Worm (Caenorhabditis elegans) whole organism, L2 larva: Measurements from ENCODE around the gene Y32F6B.1.

ENCODE experiments used
- C34F6.9 ChIP-seq: fragments of 150-350 bp; optimal IDR thresholded peaks from 2 replicates; lab custom pipeline; 2014; ENCODE audit warnings: missing biosample characterization, missing genetic modification characterization
- F13H6.1 ChIP-seq: sonication (generic microtip); optimal IDR thresholded peaks from 2 replicates; lab custom pipeline; 2016; ENCODE audit warnings: missing genetic modification characterization, missing compliant biosample characterization
- R02D3.7 ChIP-seq: fragments of 150-350 bp; optimal IDR thresholded peaks from 2 replicates; lab custom pipeline; 2014; ENCODE audit warnings: missing biosample characterization, missing genetic modification characterization
- Y55F3AM.14 ChIP-seq: fragments of 200-800 bp; sonication (Bioruptor generic); optimal IDR thresholded peaks from 2 replicates; lab custom pipeline; 2018; ENCODE audit warnings: mild to moderate bottlenecking, missing genetic modification characterization, missing compliant biosample characterization
- alr-1 ChIP-seq: fragments of 150-350 bp; optimal IDR thresholded peaks from 2 replicates; lab custom pipeline; 2014; ENCODE audit warnings: missing biosample characterization, missing genetic modification characterization
- aly-2 ChIP-seq: fragments of 150-350 bp; optimal IDR thresholded peaks from 2 replicates; lab custom pipeline; 2014; ENCODE audit warnings: missing biosample characterization, missing genetic modification characterization
- ama-1 ChIP-seq: fragments of 150-350 bp; optimal IDR thresholded peaks from 2 replicates; lab custom pipeline; 2018; ENCODE audit warnings: inconsistent platforms
- ceh-16 ChIP-seq: fragments of 150-350 bp; optimal IDR thresholded peaks from 2 replicates; lab custom pipeline; 2014; ENCODE audit warnings: missing biosample characterization, missing genetic modification characterization
- ceh-82 ChIP-seq: fragments of 150-350 bp; optimal IDR thresholded peaks from 2 replicates; lab custom pipeline; 2014; ENCODE audit warnings: missing biosample characterization, missing genetic modification characterization
- crh-2 ChIP-seq: sonication (generic microtip); optimal IDR thresholded peaks from 2 replicates; lab custom pipeline; 2017; ENCODE audit warnings: missing biosample characterization, missing genetic modification characterization
- dmd-4 ChIP-seq: sonication (generic microtip); optimal IDR thresholded peaks from 2 replicates; lab custom pipeline; 2017; ENCODE audit warnings: missing biosample characterization, missing genetic modification characterization
- egl-27 ChIP-seq: sonication (generic microtip); optimal IDR thresholded peaks from 3 replicates; lab custom pipeline; 2017; ENCODE audit warnings: missing biosample characterization, missing genetic modification reagents, missing genetic modification characterization
- elt-1 ChIP-seq: fragments of 150-350 bp; optimal IDR thresholded peaks from 2 replicates; lab custom pipeline; 2014; ENCODE audit warnings: missing biosample characterization, missing genetic modification characterization
- elt-3 ChIP-seq: sonication (generic microtip); optimal IDR thresholded peaks from 2 replicates; lab custom pipeline; 2017; ENCODE audit warnings: missing biosample characterization, missing genetic modification characterization
- fos-1 ChIP-seq: fragments of 150-350 bp; optimal IDR thresholded peaks from 2 replicates; lab custom pipeline; 2014; ENCODE audit warnings: missing biosample characterization, missing genetic modification characterization
- gmeb-1 ChIP-seq: fragments of 150-350 bp; optimal IDR thresholded peaks from 2 replicates; lab custom pipeline; 2014; ENCODE audit warnings: missing biosample characterization, missing genetic modification characterization
- lin-13 ChIP-seq: fragments of 150-350 bp; optimal IDR thresholded peaks from 2 replicates; lab custom pipeline; 2014; ENCODE audit warnings: missing biosample characterization, missing genetic modification reagents, missing genetic modification characterization
- lin-39 ChIP-seq: fragments of 150-350 bp; optimal IDR thresholded peaks from 2 replicates; lab custom pipeline; 2014; ENCODE audit warnings: missing biosample characterization, missing genetic modification reagents, missing genetic modification characterization
- lsy-2 ChIP-seq, 2 experiments: fragments of 150-350 bp in 1 of 2; sonication (generic microtip) in 1 of 2; optimal IDR thresholded peaks; 2 replicates each; lab custom pipeline; 2014 to 2017; ENCODE audit warnings: missing biosample characterization in 2 of 2, missing genetic modification characterization in 2 of 2
- mab-5 ChIP-seq: fragments of 150-350 bp; optimal IDR thresholded peaks from 2 replicates; lab custom pipeline; 2014; ENCODE audit warnings: missing biosample characterization, missing genetic modification characterization
- mbf-1 ChIP-seq: sonication (generic microtip); optimal IDR thresholded peaks from 2 replicates; lab custom pipeline; 2017; ENCODE audit warnings: missing biosample characterization, missing genetic modification characterization
- mdl-1 ChIP-seq, 2 experiments: fragments of 150-350 bp in 1 of 2; sonication (generic microtip) in 1 of 2; optimal IDR thresholded peaks; 2 replicates each; lab custom pipeline; 2017; ENCODE audit warnings: missing biosample characterization in 2 of 2, missing genetic modification characterization in 2 of 2
- nhr-11 ChIP-seq: fragments of 150-350 bp; optimal IDR thresholded peaks from 2 replicates; lab custom pipeline; 2014; ENCODE audit warnings: missing biosample characterization, missing genetic modification characterization
- nhr-12 ChIP-seq: fragments of 150-350 bp; optimal IDR thresholded peaks from 2 replicates; lab custom pipeline; 2014; ENCODE audit warnings: missing biosample characterization, missing genetic modification characterization
- nhr-129 ChIP-seq: fragments of 150-350 bp; optimal IDR thresholded peaks from 2 replicates; lab custom pipeline; 2014; ENCODE audit warnings: missing biosample characterization, missing genetic modification characterization
- nhr-21 ChIP-seq: fragments of 150-350 bp; optimal IDR thresholded peaks from 2 replicates; lab custom pipeline; 2014; ENCODE audit warnings: missing biosample characterization, missing genetic modification characterization
- nhr-237 ChIP-seq: fragments of 150-350 bp; optimal IDR thresholded peaks from 2 replicates; lab custom pipeline; 2014; ENCODE audit warnings: missing biosample characterization, missing genetic modification characterization
- nhr-25 ChIP-seq: fragments of 150-350 bp; sonication (generic microtip); optimal IDR thresholded peaks from 3 replicates; lab custom pipeline; 2014; ENCODE audit warnings: missing biosample characterization, missing genetic modification characterization
- nhr-77 ChIP-seq: fragments of 150-350 bp; optimal IDR thresholded peaks from 2 replicates; lab custom pipeline; 2014; ENCODE audit warnings: missing biosample characterization, missing genetic modification characterization
- peb-1 ChIP-seq: fragments of 150-350 bp; optimal IDR thresholded peaks from 2 replicates; lab custom pipeline; 2014; ENCODE audit warnings: missing biosample characterization, missing genetic modification characterization
- sem-4 ChIP-seq: fragments of 150-350 bp; optimal IDR thresholded peaks from 2 replicates; lab custom pipeline; 2014; ENCODE audit warnings: missing biosample characterization, missing genetic modification reagents, missing genetic modification characterization
- skn-1 ChIP-seq: sonication (generic microtip); optimal IDR thresholded peaks from 2 replicates; lab custom pipeline; 2017; ENCODE audit warnings: missing biosample characterization, missing genetic modification characterization
- sma-3 ChIP-seq: sonication (generic microtip); optimal IDR thresholded peaks from 2 replicates; lab custom pipeline; 2016; ENCODE audit warnings: missing genetic modification reagents, missing genetic modification characterization, missing compliant biosample characterization
- sma-9 ChIP-seq, 2 experiments: fragments of 150-350 bp in 1 of 2; sonication (generic microtip) in 1 of 2; optimal IDR thresholded peaks; 2 replicates each; lab custom pipeline; 2014 to 2016; ENCODE audit warnings: missing genetic modification characterization in 2 of 2, mild to moderate bottlenecking in 1 of 2, missing biosample characterization in 1 of 2, missing compliant biosample characterization in 1 of 2, missing genetic modification reagents in 1 of 2, moderate library complexity in 1 of 2
- snpc-4 ChIP-seq: fragments of 150-350 bp; optimal IDR thresholded peaks from 2 replicates; lab custom pipeline; 2014; ENCODE audit warnings: missing biosample characterization, missing genetic modification characterization
- unc-39 ChIP-seq: fragments of 150-350 bp; optimal IDR thresholded peaks from 2 replicates; lab custom pipeline; 2014; ENCODE audit warnings: missing biosample characterization, missing genetic modification characterization
- unc-55 ChIP-seq: fragments of 150-350 bp; sonication (generic microtip); optimal IDR thresholded peaks from 3 replicates; lab custom pipeline; 2014; ENCODE audit warnings: missing biosample characterization, missing genetic modification reagents, missing genetic modification characterization
- unc-62 ChIP-seq: fragments of 150-350 bp; optimal IDR thresholded peaks from 2 replicates; lab custom pipeline; 2014; ENCODE audit warnings: missing biosample characterization, missing genetic modification reagents, missing genetic modification characterization
- zag-1 ChIP-seq: fragments of 150-350 bp; optimal IDR thresholded peaks from 2 replicates; lab custom pipeline; 2014; ENCODE audit warnings: missing biosample characterization, missing genetic modification characterization
- ztf-1 ChIP-seq: fragments of 200-800 bp; sonication (Bioruptor generic); conservative IDR thresholded peaks from 2 replicates; pipeline ENCODE4 v1.3.6; 2022; ENCODE audit warnings: missing genetic modification characterization, missing compliant biosample characterization
- ztf-11 ChIP-seq: sonication (generic microtip); optimal IDR thresholded peaks from 2 replicates; lab custom pipeline; 2017; ENCODE audit warnings: missing biosample characterization, missing genetic modification characterization
- ztf-4 ChIP-seq: fragments of 150-350 bp; optimal IDR thresholded peaks from 2 replicates; lab custom pipeline; 2014; ENCODE audit warnings: missing biosample characterization, missing genetic modification characterization

The Y32F6B.1 gene

DNA sequence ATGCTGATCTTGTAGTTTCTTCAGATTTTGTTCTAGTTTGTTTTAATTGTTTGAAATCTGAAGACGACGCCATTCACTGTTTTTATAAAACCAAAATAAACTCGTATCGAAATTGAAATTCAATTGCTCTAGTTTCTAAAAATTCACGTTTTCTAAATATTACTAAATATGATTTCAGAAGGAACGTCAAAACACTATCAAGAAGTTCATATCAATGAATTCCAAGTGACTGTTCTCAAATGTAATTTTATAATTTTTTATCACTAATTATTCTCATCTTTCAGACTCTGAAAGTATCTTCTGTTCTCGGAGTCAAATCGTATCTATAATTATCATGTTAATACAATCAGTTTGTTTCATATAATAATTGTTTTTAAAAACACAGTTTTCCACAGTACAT lies 43.8 kb downstream of the Y32F6B.1 start, which contains the start of gene snf-10:
TSS of gene snf-10 (minus strand) at position 101 of the 400 bp plus-strand sequence.
- TF ChIP-seq mbf-1: no peak
- no peak for TF ChIP-seq peb-1 (tag; lab: Kevin White, UChicago)
- no peak for TF ChIP-seq gmeb-1 (tag; lab: Kevin White, UChicago)
- no peak for TF ChIP-seq nhr-237 (tag; lab: Kevin White, UChicago)
- TF ChIP-seq C34F6.9 (tag; lab: Kevin White, UChicago): no peak
- no peak for TF ChIP-seq crh-2
- TF ChIP-seq Y55F3AM.14 (GFP tag; lab: Kevin White, UChicago): no peak
- no peak for TF ChIP-seq unc-62 (GFP tag; lab: Kevin White, UChicago)
- TF ChIP-seq ceh-82 (tag; lab: Kevin White, UChicago): no peak
- TF ChIP-seq, all 48 proteins: peak for 0

- TF ChIP-seq unc-62 (GFP tag; lab: Kevin White, UChicago) (no peak), sem-4 (tag; lab: Kevin White, UChicago) (no peak), ztf-4 (tag; lab: Kevin White, UChicago) (no peak), aly-2 (no peak), nhr-11 (tag; lab: Kevin White, UChicago) (no peak), ama-1 (lab: Kevin White, UChicago) (no peak), crh-2 (no peak), nhr-129 (tag; lab: Kevin White, UChicago) (no peak), nhr-21 (tag; lab: Kevin White, UChicago) (no peak), nhr-12 (no peak), fos-1 (tag; lab: Kevin White, UChicago) (no peak), alr-1 (tag; lab: Kevin White, UChicago) (no peak), nhr-25 (no peak), lin-39 (no peak)
Observed at ce11 chrV:10436612-10437011, 47.9 kb downstream of the Y32F6B.1 start, which contains the start of gene set-22. TSS of gene set-22 (plus strand) at chrV:10436912.

- peak; percentile 70 for TF ChIP-seq fos-1 (tag; lab: Kevin White, UChicago)
- TF ChIP-seq sma-9 (GFP tag; optimal IDR thresholded peaks at IDR 0.05; lab: Kevin White, UChicago): peak; percentile 18
- no peak for TF ChIP-seq sma-9 (tag; optimal IDR thresholded peaks at IDR 0.05; lab: Kevin White, UChicago)
- no peak for TF ChIP-seq nhr-129 (tag; lab: Kevin White, UChicago)
- peak; percentile 42 for TF ChIP-seq crh-2
Observed at ce11 chrV:10435198-10435597, 49.3 kb downstream of the Y32F6B.1 start.

- TF ChIP-seq ztf-1 (GFP tag; lab: Robert Waterston, UW): no peak
- TF ChIP-seq crh-2: peak; percentile 2
- TF ChIP-seq fos-1 (tag; lab: Kevin White, UChicago): peak; percentile 51
- peak; percentile 8 for TF ChIP-seq gmeb-1 (tag; lab: Kevin White, UChicago)
Observed at ce11 chrV:10433721-10434120, 50.8 kb downstream of the Y32F6B.1 start, which contains the start of gene Y32F6A.4. TSS of gene Y32F6A.4 (minus strand) at chrV:10434067.

ce11 chrV:10432607-10433006 lies 51.9 kb downstream of the Y32F6B.1 start:
- TF ChIP-seq egl-27 (tag; lab: Kevin White, UChicago) (no peak), lin-39 (no peak), elt-1 (tag; lab: Kevin White, UChicago) (no peak), ama-1 (lab: Kevin White, UChicago) (no peak), nhr-77 (tag; lab: Kevin White, UChicago) (no peak), elt-3 (tag; lab: Kevin White, UChicago) (no peak), mdl-1 (tag; optimal IDR thresholded peaks at IDR 0.05; lab: Kevin White, UChicago) (no peak), dmd-4 (no peak), unc-39 (tag; lab: Kevin White, UChicago) (no peak), mbf-1 (no peak), nhr-25 (no peak), sma-3 (no peak), unc-55 (GFP tag; lab: Kevin White, UChicago) (no peak), crh-2 (peak; percentile 24), R02D3.7 (tag; lab: Kevin White, UChicago) (no peak), unc-62 (GFP tag; lab: Kevin White, UChicago) (no peak), zag-1 (no peak), C34F6.9 (tag; lab: Kevin White, UChicago) (no peak), Y55F3AM.14 (GFP tag; lab: Kevin White, UChicago) (no peak), mab-5 (tag; lab: Kevin White, UChicago) (no peak), nhr-11 (tag; lab: Kevin White, UChicago) (no peak), ztf-11 (tag; lab: Kevin White, UChicago) (no peak), aly-2 (no peak), lin-13 (GFP tag; lab: Kevin White, UChicago) (no peak), F13H6.1 (tag; lab: Kevin White, UChicago) (no peak), fos-1 (tag; lab: Kevin White, UChicago) (peak; percentile 90), alr-1 (tag; lab: Kevin White, UChicago) (no peak), nhr-129 (tag; lab: Kevin White, UChicago) (no peak), ztf-4 (tag; lab: Kevin White, UChicago) (no peak), ceh-16 (tag; lab: Kevin White, UChicago) (no peak), gmeb-1 (tag; lab: Kevin White, UChicago) (peak; percentile 25), sma-9 (GFP tag; optimal IDR thresholded peaks at IDR 0.05; lab: Kevin White, UChicago) (peak; percentile 9), sma-9 (tag; optimal IDR thresholded peaks at IDR 0.05; lab: Kevin White, UChicago) (no peak), nhr-21 (tag; lab: Kevin White, UChicago) (no peak), ztf-1 (GFP tag; lab: Robert Waterston, UW) (no peak), snpc-4 (tag; lab: Kevin White, UChicago) (no peak), lsy-2 (tag; optimal IDR thresholded peaks at IDR 0.05; lab: Kevin White, UChicago) (no peak), skn-1 (tag; lab: Kevin White, UChicago) (peak; percentile 20)
